Worm (Caenorhabditis elegans) whole organism, L2 larva: ENCODE results near the gene Y48A6B.3.

Source experiments
- egl-27 ChIP-seq: sonication (generic microtip); optimal IDR thresholded peaks from 3 replicates; lab custom pipeline; 2017; ENCODE audit warnings: missing biosample characterization, missing genetic modification reagents, missing genetic modification characterization
- elt-1 ChIP-seq: fragments of 150-350 bp; optimal IDR thresholded peaks from 2 replicates; lab custom pipeline; 2014; ENCODE audit warnings: missing biosample characterization, missing genetic modification characterization
- fos-1 ChIP-seq: fragments of 150-350 bp; optimal IDR thresholded peaks from 2 replicates; lab custom pipeline; 2014; ENCODE audit warnings: missing biosample characterization, missing genetic modification characterization
- lsy-2 ChIP-seq, 2 experiments: fragments of 150-350 bp in 1 of 2; sonication (generic microtip) in 1 of 2; optimal IDR thresholded peaks; 2 replicates each; lab custom pipeline; 2014 to 2017; ENCODE audit warnings: missing biosample characterization in 2 of 2, missing genetic modification characterization in 2 of 2
- mbf-1 ChIP-seq: sonication (generic microtip); optimal IDR thresholded peaks from 2 replicates; lab custom pipeline; 2017; ENCODE audit warnings: missing biosample characterization, missing genetic modification characterization
- nhr-11 ChIP-seq: fragments of 150-350 bp; optimal IDR thresholded peaks from 2 replicates; lab custom pipeline; 2014; ENCODE audit warnings: missing biosample characterization, missing genetic modification characterization
- nhr-237 ChIP-seq: fragments of 150-350 bp; optimal IDR thresholded peaks from 2 replicates; lab custom pipeline; 2014; ENCODE audit warnings: missing biosample characterization, missing genetic modification characterization
- unc-39 ChIP-seq: fragments of 150-350 bp; optimal IDR thresholded peaks from 2 replicates; lab custom pipeline; 2014; ENCODE audit warnings: missing biosample characterization, missing genetic modification characterization
- unc-62 ChIP-seq: fragments of 150-350 bp; optimal IDR thresholded peaks from 2 replicates; lab custom pipeline; 2014; ENCODE audit warnings: missing biosample characterization, missing genetic modification reagents, missing genetic modification characterization

- TF ChIP-seq nhr-11 (tag; lab: Kevin White, UChicago) (no peak), nhr-237 (tag; lab: Kevin White, UChicago) (no peak), unc-39 (tag; lab: Kevin White, UChicago) (no peak), mbf-1 (tag; lab: Kevin White, UChicago) (no peak), unc-62 (GFP tag; lab: Kevin White, UChicago) (no peak), fos-1 (tag; lab: Kevin White, UChicago) (no peak), lsy-2 (tag; optimal IDR thresholded peaks at IDR 0.05; lab: Kevin White, UChicago) (no peak), elt-1 (tag; lab: Kevin White, UChicago) (no peak), egl-27 (tag; lab: Kevin White, UChicago) (no peak)
Measured at ce11 chrIII:11008869-11009268, 847 bp downstream of the Y48A6B.3 start, which contains the start of gene exos-1.
